Worm (Caenorhabditis elegans) whole organism, L3 larva: Measurements from ENCODE around the gene srsx-5.

Experiments used
- ceh-82 ChIP-seq: fragments of 150-350 bp; optimal IDR thresholded peaks from 2 replicates; lab custom pipeline; 2014; ENCODE audit warnings: missing biosample characterization, missing genetic modification characterization
- mdl-1 ChIP-seq: fragments of 150-350 bp; optimal IDR thresholded peaks from 2 replicates; lab custom pipeline; 2014; ENCODE audit warnings: missing biosample characterization, missing genetic modification characterization
- nfya-1 ChIP-seq: sonication (generic microtip); optimal IDR thresholded peaks from 2 replicates; lab custom pipeline; 2017; ENCODE audit warnings: missing genetic modification characterization, mild to moderate bottlenecking, missing compliant biosample characterization, antibody characterized with exemption, moderate library complexity; ENCODE audit not compliant: insufficient read depth
- nhr-25 ChIP-seq: sonication (generic microtip); optimal IDR thresholded peaks from 2 replicates; lab custom pipeline; 2017; ENCODE audit warnings: missing biosample characterization, missing genetic modification characterization
- snpc-4 ChIP-seq: fragments of 150-350 bp; optimal IDR thresholded peaks from 2 replicates; lab custom pipeline; 2014; ENCODE audit warnings: missing biosample characterization, missing genetic modification characterization
- ztf-11 ChIP-seq: fragments of 150-350 bp; optimal IDR thresholded peaks from 2 replicates; lab custom pipeline; 2014; ENCODE audit warnings: missing biosample characterization, missing genetic modification characterization

DNA sequence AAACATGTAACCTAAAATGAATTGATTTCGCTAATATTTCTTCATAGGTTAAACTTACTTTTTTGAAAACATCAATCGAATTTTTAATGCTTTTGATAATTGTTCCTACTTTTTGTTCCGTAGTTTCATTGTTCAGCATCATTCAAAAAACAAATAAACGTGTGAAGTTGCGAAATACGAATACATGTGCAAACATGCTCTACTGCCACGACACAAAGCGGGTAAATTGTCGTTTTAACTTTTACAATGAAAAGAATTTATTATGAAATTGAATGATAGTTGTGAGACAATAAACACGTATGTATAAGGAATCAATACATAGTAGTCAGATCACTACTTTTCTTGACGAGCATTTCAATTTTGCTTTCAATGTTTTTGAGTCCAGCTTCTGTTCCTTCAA lies 26.4 kb downstream of the srsx-5 start, which contains the start of gene F26D11.12:
- TF ChIP-seq nhr-25 = no peak
- TF ChIP-seq nfya-1 (tag; lab: Kevin White, UChicago) = no peak
- TF ChIP-seq ztf-11 (tag; lab: Kevin White, UChicago) = no peak
- TF ChIP-seq mdl-1 (tag; lab: Kevin White, UChicago) = no peak
- TF ChIP-seq snpc-4 (tag; lab: Kevin White, UChicago) = peak; percentile 4
- TF ChIP-seq ceh-82 (tag; lab: Kevin White, UChicago) = no peak
